Worm (Caenorhabditis elegans) whole organism, L4/young adult: ENCODE data around the gene T26C11.4.

Source experiments
- W03F9.2 ChIP-seq: fragments of 150-350 bp; optimal IDR thresholded peaks from 2 replicates; lab custom pipeline; 2014; ENCODE audit warnings: missing biosample characterization, missing genetic modification characterization
- dao-5 ChIP-seq: sonication (generic microtip); optimal IDR thresholded peaks from 2 replicates; lab custom pipeline; 2016; ENCODE audit warnings: missing genotype, missing genetic modification characterization, moderate library complexity, missing compliant biosample characterization
- him-1 ChIP-seq: sonication (generic microtip); optimal IDR thresholded peaks from 2 replicates; lab custom pipeline; 2016; ENCODE audit warnings: missing genotype, missing genetic modification reagents, missing genetic modification characterization, missing compliant biosample characterization

The T26C11.4 gene

ce11 chrX:1845493-1845892, at the start of gene T26C11.4:
Gene T26C11.4, minus strand, starts transcription at chrX:1845546.
- TF ChIP-seq him-1 (tag; lab: Kevin White, UChicago) (no peak), W03F9.2 (tag; lab: Kevin White, UChicago) (no peak), dao-5 (tag; lab: Kevin White, UChicago) (no peak)

- TF ChIP-seq him-1 (tag; lab: Kevin White, UChicago) (no peak), dao-5 (tag; lab: Kevin White, UChicago) (no peak), W03F9.2 (tag; lab: Kevin White, UChicago) (no peak)
These were observed 46.5 kb upstream of the T26C11.4 start, which contains the start of gene B0294.3 for ce11 chrX:1891887-1892286. Gene B0294.3, plus strand, starts transcription at chrX:1892187.

ce11 chrX:1890817-1891216, 45.5 kb upstream of the T26C11.4 start:
- TF ChIP-seq dao-5 (tag; lab: Kevin White, UChicago): no peak
- no peak for TF ChIP-seq him-1 (tag; lab: Kevin White, UChicago)
- no peak for TF ChIP-seq W03F9.2 (tag; lab: Kevin White, UChicago)

ce11 chrX:1888445-1889035, 43.2 kb upstream of the T26C11.4 start:
- TF ChIP-seq him-1 (tag; lab: Kevin White, UChicago) (peak; percentile 54), dao-5 (tag; lab: Kevin White, UChicago) (no peak)

ce11 chrX:1880665-1881064, 35.3 kb upstream of the T26C11.4 start:
- TF ChIP-seq him-1 (tag; lab: Kevin White, UChicago) (peak; percentile 23), W03F9.2 (tag; lab: Kevin White, UChicago) (no peak), dao-5 (tag; lab: Kevin White, UChicago) (peak; percentile 8)

- no peak for TF ChIP-seq dao-5 (tag; lab: Kevin White, UChicago)
- no peak for TF ChIP-seq W03F9.2 (tag; lab: Kevin White, UChicago)
- TF ChIP-seq him-1 (tag; lab: Kevin White, UChicago): no peak
These were observed 25.6 kb upstream of the T26C11.4 start for ce11 chrX:1870991-1871390.

- TF ChIP-seq W03F9.2 (tag; lab: Kevin White, UChicago) (no peak), dao-5 (tag; lab: Kevin White, UChicago) (no peak), him-1 (tag; lab: Kevin White, UChicago) (no peak)
These were observed 19.6 kb upstream of the T26C11.4 start, which contains the start of gene tbx-41 for ce11 chrX:1864946-1865345. Gene tbx-41, plus strand, starts transcription at chrX:1865246.

ce11 chrX:1860422-1860821, 15.1 kb upstream of the T26C11.4 start, which contains the start of gene T26C11.8:
Gene T26C11.8, plus strand, starts transcription at chrX:1860722.
- no peak for TF ChIP-seq him-1 (tag; lab: Kevin White, UChicago)
- TF ChIP-seq W03F9.2 (tag; lab: Kevin White, UChicago): no peak
- no peak for TF ChIP-seq dao-5 (tag; lab: Kevin White, UChicago)

- peak; percentile 8 for TF ChIP-seq dao-5 (tag; lab: Kevin White, UChicago)
- no peak for TF ChIP-seq W03F9.2 (tag; lab: Kevin White, UChicago)
These were observed 13.3 kb upstream of the T26C11.4 start for ce11 chrX:1858616-1859015.

- no peak for TF ChIP-seq W03F9.2 (tag; lab: Kevin White, UChicago)
- no peak for TF ChIP-seq dao-5 (tag; lab: Kevin White, UChicago)
- no peak for TF ChIP-seq him-1 (tag; lab: Kevin White, UChicago)
These were observed 12.4 kb upstream of the T26C11.4 start for ce11 chrX:1857777-1858176.

ce11 chrX:1856160-1856559, 10.8 kb upstream of the T26C11.4 start, which contains the start of gene ceh-39:
Gene ceh-39, minus strand, starts transcription at chrX:1856172.
- TF ChIP-seq dao-5 (tag; lab: Kevin White, UChicago) (no peak), W03F9.2 (tag; lab: Kevin White, UChicago) (no peak), him-1 (tag; lab: Kevin White, UChicago) (no peak)

- no peak for TF ChIP-seq dao-5 (tag; lab: Kevin White, UChicago)
- TF ChIP-seq him-1 (tag; lab: Kevin White, UChicago): no peak
- TF ChIP-seq W03F9.2 (tag; lab: Kevin White, UChicago): no peak
These were observed 8.2 kb upstream of the T26C11.4 start, which contains the start of gene T26C11.9 for ce11 chrX:1853596-1853995. Gene T26C11.9, minus strand, starts transcription at chrX:1853849.

- no peak for TF ChIP-seq dao-5 (tag; lab: Kevin White, UChicago)
- no peak for TF ChIP-seq him-1 (tag; lab: Kevin White, UChicago)
These were observed 7.3 kb upstream of the T26C11.4 start, which contains the start of gene ceh-21 for ce11 chrX:1852636-1853035. Gene ceh-21, minus strand, starts transcription at chrX:1852736.

- TF ChIP-seq him-1 (tag; lab: Kevin White, UChicago) (no peak), dao-5 (tag; lab: Kevin White, UChicago) (no peak), W03F9.2 (tag; lab: Kevin White, UChicago) (no peak)
These were observed 5.2 kb upstream of the T26C11.4 start for ce11 chrX:1850525-1850924.
